Fruit fly (Drosophila melanogaster): ENCODE results near the gene CG42655.

- no peak for TF ChIP-seq CG12236 (GFP tag; optimal IDR thresholded peaks at IDR 0.05)
- TF ChIP-seq lilli (GFP tag; optimal IDR thresholded peaks at IDR 0.05): no peak
- no peak for TF ChIP-seq CG11560 (tag; IDR thresholded peaks at IDR 0.05)
- TF ChIP-seq CG17612 (GFP tag; IDR thresholded peaks at IDR 0.05): no peak
- no peak for TF ChIP-seq Oli (tag; optimal IDR thresholded peaks at IDR 0.05)
- no peak for TF ChIP-seq Atf-2 (GFP tag; optimal IDR thresholded peaks at IDR 0.05)
- no peak for TF ChIP-seq CG3163 (GFP tag; optimal IDR thresholded peaks at IDR 0.05)
- TF ChIP-seq CG42726 (GFP tag; IDR thresholded peaks at IDR 0.05; ENCODE audit: partially characterized antibody): no peak
- no peak for TF ChIP-seq Chrac-16 (GFP tag; optimal IDR thresholded peaks at IDR 0.05)
- TF ChIP-seq CG4730 (GFP tag; IDR thresholded peaks at IDR 0.05): no peak
- TF ChIP-seq toy (GFP tag; IDR thresholded peaks at IDR 0.05): no peak
- TF ChIP-seq CG3407 (GFP tag; optimal IDR thresholded peaks at IDR 0.05): no peak
Observed at dm6 chr3L:19979592-19979991, 26.1 kb upstream of the CG42655 start, which contains the start of gene CG14182.
